Fruit fly (Drosophila melanogaster): ENCODE data around the gene HUWE1.

The HUWE1 gene

DNA sequence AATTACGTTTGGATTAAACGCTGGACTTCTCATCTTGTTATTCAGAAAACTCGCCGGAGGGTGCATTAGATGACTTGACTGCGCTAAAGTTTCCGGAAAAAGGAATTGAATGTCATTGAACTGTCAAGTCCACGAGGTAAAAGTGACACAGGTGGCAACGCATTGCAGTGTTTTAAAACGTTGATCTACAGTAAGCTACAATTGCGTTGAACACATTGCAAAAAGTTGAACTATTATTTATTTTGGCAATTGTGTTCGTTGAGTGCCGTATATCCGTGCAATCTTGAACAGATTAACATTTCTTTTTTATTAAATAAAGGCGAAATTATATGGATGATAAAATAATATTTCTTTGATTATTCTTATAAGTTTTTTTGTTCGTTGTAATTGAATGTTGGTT, 23.7 kb upstream of the HUWE1 start, which contains the start of gene CG15599:
Gene CG15599, minus strand, starts transcription at position 101 of the 400 bp plus-strand sequence.
- TF ChIP-seq Ets98B (GFP tag; IDR thresholded peaks at IDR 0.05) (no peak), CG12605 (GFP tag; IDR thresholded peaks at IDR 0.05) (no peak), CG4496 (GFP tag; IDR thresholded peaks at IDR 0.05) (no peak), Snoo (tag; optimal IDR thresholded peaks at IDR 0.05) (no peak), D1 (tag; optimal IDR thresholded peaks at IDR 0.05) (no peak), CG10348 (GFP tag; IDR thresholded peaks at IDR 0.05) (no peak), gl (tag; optimal IDR thresholded peaks at IDR 0.05) (no peak), EcR (GFP tag; optimal IDR thresholded peaks at IDR 0.05) (no peak), CG34367 (tag; optimal IDR thresholded peaks at IDR 0.05) (no peak)

- TF ChIP-seq CG4496 (GFP tag; IDR thresholded peaks at IDR 0.05) (peak; percentile 29; the same call in 2 of the 3 replicates), D1 (tag; optimal IDR thresholded peaks at IDR 0.05) (peak; percentile 41), CG12605 (GFP tag; IDR thresholded peaks at IDR 0.05) (no peak)
These were observed 15.4 kb upstream of the HUWE1 start, which contains the start of gene CG8128 for dm6 chrX:15696854-15697540. Gene CG8128, plus strand, starts transcription at chrX:15697494.

dm6 chrX:15697581-15698208, 14.7 kb upstream of the HUWE1 start:
- peak; percentile 86 for TF ChIP-seq CG17806 (tag; optimal IDR thresholded peaks at IDR 0.05)
- no peak for TF ChIP-seq CG13204 (GFP tag; optimal IDR thresholded peaks at IDR 0.05)
- peak; percentile 95 for TF ChIP-seq CG32121 (GFP tag; IDR thresholded peaks at IDR 0.05)
- peak; percentile 94 for TF ChIP-seq CG4496 (GFP tag; IDR thresholded peaks at IDR 0.05)
- TF ChIP-seq CG15710 (tag; optimal IDR thresholded peaks at IDR 0.05), result peak; percentile 82
- peak; percentile 84 for TF ChIP-seq Snoo (tag; optimal IDR thresholded peaks at IDR 0.05)
- TF ChIP-seq gl (tag; optimal IDR thresholded peaks at IDR 0.05), result peak; percentile 76
- TF ChIP-seq D1 (tag; optimal IDR thresholded peaks at IDR 0.05), result peak; percentile 67
- peak; percentile 84 for TF ChIP-seq CG9948 (tag; optimal IDR thresholded peaks at IDR 0.05)
- peak; percentile 67 for TF ChIP-seq CG10348 (GFP tag; IDR thresholded peaks at IDR 0.05)
- TF ChIP-seq CG8301 (tag; optimal IDR thresholded peaks at IDR 0.05), result peak; percentile 89
- peak; percentile 90 for TF ChIP-seq fd96Ca (GFP tag; IDR thresholded peaks at IDR 0.05)
- TF ChIP-seq CG12605 (GFP tag; IDR thresholded peaks at IDR 0.05), result peak; percentile 64
- TF ChIP-seq Pif1B (GFP tag; optimal IDR thresholded peaks at IDR 0.05), result peak; percentile 83
- peak; percentile 92 for TF ChIP-seq Ets98B (GFP tag; IDR thresholded peaks at IDR 0.05)
- TF ChIP-seq EcR (GFP tag; optimal IDR thresholded peaks at IDR 0.05), result peak; percentile 2
- TF ChIP-seq rn (GFP tag; IDR thresholded peaks at IDR 0.05), result peak; percentile 76
- TF ChIP-seq Pif1A (GFP tag; optimal IDR thresholded peaks at IDR 0.05), result no peak
- TF ChIP-seq CG8159 (tag; optimal IDR thresholded peaks at IDR 0.05), result peak; percentile 88
- peak; percentile 92 for TF ChIP-seq CG14655 (GFP tag; optimal IDR thresholded peaks at IDR 0.05)
- TF ChIP-seq CG34367 (tag; optimal IDR thresholded peaks at IDR 0.05), result peak; percentile 75

DNA sequence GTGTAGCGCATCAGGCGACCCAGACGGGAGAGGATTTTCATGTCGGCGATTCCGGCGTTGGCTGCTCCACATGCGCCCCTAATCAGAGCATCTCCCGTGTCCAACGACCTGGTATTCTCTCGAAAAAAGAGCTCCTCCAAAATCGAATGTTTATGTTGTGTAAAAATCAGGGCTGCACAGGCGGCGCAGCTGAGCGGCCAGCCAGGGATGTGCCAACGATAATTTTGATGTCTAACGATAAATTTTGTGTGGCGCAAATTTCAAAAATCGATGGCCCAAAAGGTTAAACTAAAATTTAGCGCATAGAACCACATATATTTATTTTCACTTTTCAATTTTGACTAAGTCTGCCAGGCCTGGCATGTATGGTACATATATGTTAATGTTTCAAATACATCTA, 11.4 kb upstream of the HUWE1 start, which contains the start of gene CG9240:
Gene CG9240, minus strand, starts transcription at position 213 of the 400 bp plus-strand sequence.
- no peak for TF ChIP-seq Pif1B (GFP tag; optimal IDR thresholded peaks at IDR 0.05)

dm6 chrX:15703720-15704206, 8.7 kb upstream of the HUWE1 start, which contains the start of the genes Pis and Hap40:
Gene Pis, minus strand, starts transcription at chrX:15703770.
Gene Hap40, plus strand, starts transcription at chrX:15704125.
- peak; percentile 56 for TF ChIP-seq CG17806 (tag; optimal IDR thresholded peaks at IDR 0.05)
- peak; percentile 68 for TF ChIP-seq CG9948 (tag; optimal IDR thresholded peaks at IDR 0.05)
- TF ChIP-seq rn (GFP tag; IDR thresholded peaks at IDR 0.05), result no peak
- TF ChIP-seq CG8159 (tag; optimal IDR thresholded peaks at IDR 0.05), result peak; percentile 69
- no peak for TF ChIP-seq CG14655 (GFP tag; optimal IDR thresholded peaks at IDR 0.05)
- TF ChIP-seq CG34367 (tag; optimal IDR thresholded peaks at IDR 0.05), result peak; percentile 61
- peak; percentile 57 for TF ChIP-seq CG32121 (GFP tag; IDR thresholded peaks at IDR 0.05)
- TF ChIP-seq CG4496 (GFP tag; IDR thresholded peaks at IDR 0.05), result peak; percentile 68; the same call in 2 of the 3 replicates
- TF ChIP-seq CG8301 (tag; optimal IDR thresholded peaks at IDR 0.05), result peak; percentile 50
- TF ChIP-seq CG10348 (GFP tag; IDR thresholded peaks at IDR 0.05), result peak; percentile 29; the same call in 1 of the 2 replicates
- no peak for TF ChIP-seq Pif1A (GFP tag; optimal IDR thresholded peaks at IDR 0.05)
- no peak for TF ChIP-seq gl (tag; optimal IDR thresholded peaks at IDR 0.05)
- TF ChIP-seq Ets98B (GFP tag; IDR thresholded peaks at IDR 0.05), result peak; percentile 34; the same call in 1 of the 2 replicates
- TF ChIP-seq EcR (GFP tag; optimal IDR thresholded peaks at IDR 0.05), result peak; percentile 38
- peak; percentile 72 for TF ChIP-seq CG15710 (tag; optimal IDR thresholded peaks at IDR 0.05)
- TF ChIP-seq Snoo (tag; optimal IDR thresholded peaks at IDR 0.05), result peak; percentile 59
- no peak for TF ChIP-seq CG13204 (GFP tag; optimal IDR thresholded peaks at IDR 0.05)
- peak; percentile 66; the same call in 2 of the 3 replicates for TF ChIP-seq fd96Ca (GFP tag; IDR thresholded peaks at IDR 0.05)

dm6 chrX:15709624-15709983, 2.8 kb upstream of the HUWE1 start:
- TF ChIP-seq fd96Ca (GFP tag; IDR thresholded peaks at IDR 0.05), result no peak; the same call in 2 of the 3 replicates
- no peak for TF ChIP-seq EcR (GFP tag; optimal IDR thresholded peaks at IDR 0.05)
- peak; percentile 31; the same call in 2 of the 3 replicates for TF ChIP-seq CG4496 (GFP tag; IDR thresholded peaks at IDR 0.05)
- peak; percentile 8 for TF ChIP-seq CG8301 (tag; optimal IDR thresholded peaks at IDR 0.05)
- peak; percentile 2 for TF ChIP-seq CG8159 (tag; optimal IDR thresholded peaks at IDR 0.05)
- peak; percentile 0 for TF ChIP-seq CG15710 (tag; optimal IDR thresholded peaks at IDR 0.05)

All from whole organism, pupa.